Fruit fly (Drosophila melanogaster) S2 (cell line): ENCODE measurements around the gene CG31183.

Experiments
- CG8478 ChIP-seq: fragments of >200 bp; optimal IDR thresholded peaks from 2 replicates; lab custom pipeline; 2018
- CTCF ChIP-seq, 2 experiments: fragments of >200 bp; optimal IDR thresholded peaks; 2 replicates each; lab custom pipeline; 2018

CG31183 gene

dm6 chr3R:15814150-15814549 is 61.6 kb downstream of the CG31183 start:
- TF ChIP-seq CG8478 (lab: Kevin White, UChicago) (no peak), CTCF (optimal IDR thresholded peaks at IDR 0.05; lab: Kevin White, UChicago) (no peak)

dm6 chr3R:15810369-15810768 is 65.4 kb downstream of the CG31183 start:
- TF ChIP-seq CG8478 (lab: Kevin White, UChicago): no peak
- no peak for TF ChIP-seq CTCF (optimal IDR thresholded peaks at IDR 0.05; lab: Kevin White, UChicago)

- TF ChIP-seq CTCF (optimal IDR thresholded peaks at IDR 0.05; lab: Kevin White, UChicago): no peak
- TF ChIP-seq CG8478 (lab: Kevin White, UChicago): no peak
Measured at dm6 chr3R:15807877-15808381, 67.8 kb downstream of the CG31183 start.
